Worm (Caenorhabditis elegans) whole organism, early embryonic: Measurements from ENCODE around the gene pcp-4.

Experiments used
- F13C5.2 ChIP-seq: sonication (generic microtip); optimal IDR thresholded peaks from 2 replicates; lab custom pipeline; 2017; ENCODE audit warnings: mild to moderate bottlenecking, missing genetic modification characterization, inconsistent platforms, missing compliant biosample characterization
- ceh-36 ChIP-seq: sonication (generic microtip); optimal IDR thresholded peaks from 2 replicates; lab custom pipeline; 2016; ENCODE audit warnings: missing genetic modification characterization, inconsistent platforms, missing compliant biosample characterization
- pes-1 ChIP-seq: fragments of 200-800 bp; sonication (Bioruptor generic); IDR thresholded peaks from 2 replicates; pipeline ENCODE4 v1.3.6; 2022; ENCODE audit warnings: missing genetic modification reagents, missing genetic modification characterization, missing compliant biosample characterization

- TF ChIP-seq ceh-36 (no peak), F13C5.2 (tag; lab: Kevin White, UChicago) (no peak), pes-1 (GFP tag; lab: Robert Waterston, UW) (no peak)
Measured at ce11 chrV:19822093-19822492, 8.7 kb downstream of the pcp-4 start, which contains the start of gene Y116F11B.17.
